Worm (Caenorhabditis elegans): Measurements from ENCODE around the gene F55H2.5.

DNA sequence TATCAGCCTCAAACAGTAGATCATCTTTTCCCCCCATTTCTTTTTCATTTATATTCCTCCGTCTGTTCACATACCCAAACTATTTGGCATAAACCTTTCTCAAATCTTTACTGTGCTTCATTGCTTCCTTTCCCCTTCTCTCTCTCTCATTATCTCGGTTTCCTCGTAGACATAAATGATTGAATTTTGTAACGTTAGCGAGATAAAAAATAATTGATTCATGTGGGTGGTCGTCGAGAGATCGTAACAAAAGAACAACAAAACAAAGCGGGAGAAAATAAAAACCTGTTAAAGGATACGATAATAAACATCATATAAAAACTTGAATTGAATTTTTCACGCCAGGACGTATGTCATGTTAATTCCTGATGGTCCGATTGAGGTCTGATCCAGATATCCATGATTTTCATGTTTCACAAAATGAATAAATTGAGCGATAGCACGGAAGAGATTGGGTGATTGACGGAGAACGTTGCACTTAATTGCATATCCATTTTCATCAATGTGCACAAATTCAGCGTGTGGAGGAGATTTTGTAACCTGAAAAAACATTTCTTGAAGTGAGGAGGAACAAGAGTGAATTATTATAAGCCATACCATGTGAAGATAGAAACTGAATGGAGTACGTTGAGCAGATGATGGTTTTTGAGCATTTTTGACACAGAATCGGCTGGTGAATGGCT is 48.3 kb upstream of the F55H2.5 start:
- no peak for TF ChIP-seq mep-1 (tag; optimal IDR thresholded peaks at IDR 0.05)
- TF ChIP-seq drap-1 (GFP tag; optimal IDR thresholded peaks at IDR 0.05) = no peak
- TF ChIP-seq blmp-1 (tag; optimal IDR thresholded peaks at IDR 0.05) = no peak
- TF ChIP-seq hlh-1 (tag; optimal IDR thresholded peaks at IDR 0.05) = no peak
- TF ChIP-seq elt-1 (tag; optimal IDR thresholded peaks at IDR 0.05; ENCODE audit: borderline replicate concordance, insufficient read depth) = no peak
- no peak for TF ChIP-seq nhr-237 (tag; optimal IDR thresholded peaks at IDR 0.05)
- no peak for TF ChIP-seq unc-62 (GFP tag; optimal IDR thresholded peaks at IDR 0.05)
- no peak for TF ChIP-seq snpc-4 (tag; optimal IDR thresholded peaks at IDR 0.05)
- no peak for TF ChIP-seq unc-120 (tag; optimal IDR thresholded peaks at IDR 0.05; ENCODE audit: poor library complexity, severe bottlenecking)

All from whole organism, mixed stage, embryonic.